Fruit fly (Drosophila melanogaster): ENCODE measurements around the gene Tnpo.

The Tnpo gene

dm6 chr3L:6162483-6163128, 30.7 kb upstream of the Tnpo start, which contains the start of gene Prdm13:
Gene Prdm13 (plus strand): TSS chr3L:6163127.
- TF ChIP-seq Pif1B (GFP tag; optimal IDR thresholded peaks at IDR 0.05) (no peak), rn (GFP tag; IDR thresholded peaks at IDR 0.05) (no peak), D1 (tag; optimal IDR thresholded peaks at IDR 0.05) (no peak), Ets98B (GFP tag; IDR thresholded peaks at IDR 0.05) (no peak), CG4496 (GFP tag; IDR thresholded peaks at IDR 0.05) (no peak), Snoo (tag; optimal IDR thresholded peaks at IDR 0.05) (no peak), CG10348 (GFP tag; IDR thresholded peaks at IDR 0.05) (no peak), CG17806 (tag; optimal IDR thresholded peaks at IDR 0.05) (no peak), CG14655 (GFP tag; optimal IDR thresholded peaks at IDR 0.05) (no peak), CG12605 (GFP tag; IDR thresholded peaks at IDR 0.05) (no peak)

- peak; percentile 45 for TF ChIP-seq CG9948 (tag; optimal IDR thresholded peaks at IDR 0.05)
- no peak for TF ChIP-seq CG10348 (GFP tag; IDR thresholded peaks at IDR 0.05)
- no peak for TF ChIP-seq Pif1A (GFP tag; optimal IDR thresholded peaks at IDR 0.05)
These were observed 19.4 kb upstream of the Tnpo start, which contains the start of the genes fmt and CG7376 for dm6 chr3L:6173826-6174255. Gene fmt (minus strand): TSS chr3L:6173880. Gene CG7376 (plus strand): TSS chr3L:6174248.

- TF ChIP-seq EcR (GFP tag; optimal IDR thresholded peaks at IDR 0.05): no peak
- TF ChIP-seq rn (GFP tag; IDR thresholded peaks at IDR 0.05): no peak
- no peak for TF ChIP-seq fd96Ca (GFP tag; IDR thresholded peaks at IDR 0.05)
- TF ChIP-seq CG12605 (GFP tag; IDR thresholded peaks at IDR 0.05): no peak
- TF ChIP-seq CG4496 (GFP tag; IDR thresholded peaks at IDR 0.05): peak; percentile 59; the same call in 2 of the 3 replicates
- no peak for TF ChIP-seq Pif1A (GFP tag; optimal IDR thresholded peaks at IDR 0.05)
- no peak for TF ChIP-seq CG13204 (GFP tag; optimal IDR thresholded peaks at IDR 0.05)
- TF ChIP-seq D1 (tag; optimal IDR thresholded peaks at IDR 0.05): no peak
- TF ChIP-seq CG15710 (tag; optimal IDR thresholded peaks at IDR 0.05): peak; percentile 72
- peak; percentile 52 for TF ChIP-seq CG9948 (tag; optimal IDR thresholded peaks at IDR 0.05)
- no peak for TF ChIP-seq CG8159 (tag; optimal IDR thresholded peaks at IDR 0.05)
- TF ChIP-seq CG17806 (tag; optimal IDR thresholded peaks at IDR 0.05): peak; percentile 40
- TF ChIP-seq Ets98B (GFP tag; IDR thresholded peaks at IDR 0.05): no peak
- TF ChIP-seq CG32121 (GFP tag; IDR thresholded peaks at IDR 0.05): peak; percentile 17; the same call in 1 of the 2 replicates
- no peak for TF ChIP-seq Pif1B (GFP tag; optimal IDR thresholded peaks at IDR 0.05)
- no peak for TF ChIP-seq CG14655 (GFP tag; optimal IDR thresholded peaks at IDR 0.05)
These were observed 11.5 kb upstream of the Tnpo start, which contains the start of gene CG10274 for dm6 chr3L:6181776-6182175. Gene CG10274 (minus strand): TSS chr3L:6181829.

- TF ChIP-seq CG10348 (GFP tag; IDR thresholded peaks at IDR 0.05): peak; percentile 36; the same call in 1 of the 2 replicates
- TF ChIP-seq Ets98B (GFP tag; IDR thresholded peaks at IDR 0.05): peak; percentile 94
- peak; percentile 76 for TF ChIP-seq gl (tag; optimal IDR thresholded peaks at IDR 0.05)
- no peak for TF ChIP-seq Pif1A (GFP tag; optimal IDR thresholded peaks at IDR 0.05)
- peak; percentile 82 for TF ChIP-seq CG8159 (tag; optimal IDR thresholded peaks at IDR 0.05)
- TF ChIP-seq CG4496 (GFP tag; IDR thresholded peaks at IDR 0.05): peak; percentile 92
- TF ChIP-seq CG13204 (GFP tag; optimal IDR thresholded peaks at IDR 0.05): no peak
- peak; percentile 84 for TF ChIP-seq Snoo (tag; optimal IDR thresholded peaks at IDR 0.05)
- TF ChIP-seq CG32121 (GFP tag; IDR thresholded peaks at IDR 0.05): peak; percentile 92
- peak; percentile 92 for TF ChIP-seq fd96Ca (GFP tag; IDR thresholded peaks at IDR 0.05)
- TF ChIP-seq Pif1B (GFP tag; optimal IDR thresholded peaks at IDR 0.05): peak; percentile 93
- TF ChIP-seq CG12605 (GFP tag; IDR thresholded peaks at IDR 0.05): peak; percentile 91
- peak; percentile 81 for TF ChIP-seq CG9948 (tag; optimal IDR thresholded peaks at IDR 0.05)
- peak; percentile 82 for TF ChIP-seq CG17806 (tag; optimal IDR thresholded peaks at IDR 0.05)
- peak; percentile 86 for TF ChIP-seq rn (GFP tag; IDR thresholded peaks at IDR 0.05)
- TF ChIP-seq CG14655 (GFP tag; optimal IDR thresholded peaks at IDR 0.05): peak; percentile 88
- TF ChIP-seq EcR (GFP tag; optimal IDR thresholded peaks at IDR 0.05): no peak
- TF ChIP-seq D1 (tag; optimal IDR thresholded peaks at IDR 0.05): no peak
- TF ChIP-seq CG34367 (tag; optimal IDR thresholded peaks at IDR 0.05): peak; percentile 81
- TF ChIP-seq CG15710 (tag; optimal IDR thresholded peaks at IDR 0.05): peak; percentile 81
- peak; percentile 80 for TF ChIP-seq CG8301 (tag; optimal IDR thresholded peaks at IDR 0.05)
These were observed 8.3 kb upstream of the Tnpo start, which contains the start of the genes D19B and CG43293 for dm6 chr3L:6184884-6185438. Gene D19B (minus strand): TSS chr3L:6184920. Gene CG43293 (plus strand): TSS chr3L:6185189.

dm6 chr3L:6188995-6189927, 4.0 kb upstream of the Tnpo start, which contains the start of the genes D19A and CG7386:
Gene D19A (minus strand): TSS chr3L:6189123.
Gene CG7386 (plus strand): TSS chr3L:6189745.
- TF ChIP-seq CG32121 (GFP tag; IDR thresholded peaks at IDR 0.05): peak; percentile 38; the same call in 1 of the 2 replicates
- TF ChIP-seq CG9948 (tag; optimal IDR thresholded peaks at IDR 0.05): peak; percentile 11
- TF ChIP-seq rn (GFP tag; IDR thresholded peaks at IDR 0.05): peak; percentile 43; the same call in 1 of the 2 replicates
- TF ChIP-seq CG13204 (GFP tag; optimal IDR thresholded peaks at IDR 0.05): no peak
- TF ChIP-seq fd96Ca (GFP tag; IDR thresholded peaks at IDR 0.05): peak; percentile 30; the same call in 1 of the 3 replicates
- no peak for TF ChIP-seq Pif1A (GFP tag; optimal IDR thresholded peaks at IDR 0.05)
- peak; percentile 11 for TF ChIP-seq Snoo (tag; optimal IDR thresholded peaks at IDR 0.05)
- TF ChIP-seq CG34367 (tag; optimal IDR thresholded peaks at IDR 0.05): no peak
- TF ChIP-seq Pif1B (GFP tag; optimal IDR thresholded peaks at IDR 0.05): no peak
- TF ChIP-seq CG17806 (tag; optimal IDR thresholded peaks at IDR 0.05): peak; percentile 22
- TF ChIP-seq CG15710 (tag; optimal IDR thresholded peaks at IDR 0.05): peak; percentile 28
- TF ChIP-seq CG10348 (GFP tag; IDR thresholded peaks at IDR 0.05): no peak
- TF ChIP-seq CG8159 (tag; optimal IDR thresholded peaks at IDR 0.05): peak; percentile 52
- peak; percentile 1 for TF ChIP-seq EcR (GFP tag; optimal IDR thresholded peaks at IDR 0.05)
- TF ChIP-seq D1 (tag; optimal IDR thresholded peaks at IDR 0.05): no peak
- peak; percentile 77 for TF ChIP-seq CG4496 (GFP tag; IDR thresholded peaks at IDR 0.05)
- TF ChIP-seq CG14655 (GFP tag; optimal IDR thresholded peaks at IDR 0.05): no peak
- TF ChIP-seq CG8301 (tag; optimal IDR thresholded peaks at IDR 0.05): peak; percentile 9
- TF ChIP-seq CG12605 (GFP tag; IDR thresholded peaks at IDR 0.05): peak; percentile 48; the same call in 1 of the 2 replicates
- TF ChIP-seq gl (tag; optimal IDR thresholded peaks at IDR 0.05): no peak
- TF ChIP-seq Ets98B (GFP tag; IDR thresholded peaks at IDR 0.05): peak; percentile 59

Data from whole organism, pupa.